Fruit fly (Drosophila melanogaster): ENCODE data around the gene CG46515.
"Not testable (repeated sequence)": the region's sequence is repeated elsewhere in the genome, so short reads cannot be mapped to it uniquely, and the experiment has no call there.

- TF ChIP-seq Gug (GFP tag; IDR thresholded peaks at IDR 0.05); CG11902 (GFP tag; optimal IDR thresholded peaks at IDR 0.05); CG6854 (GFP tag; optimal IDR thresholded peaks at IDR 0.05); salr (GFP tag; optimal IDR thresholded peaks at IDR 0.05); CG16779 (tag; optimal IDR thresholded peaks at IDR 0.05); CG4318 (GFP tag; optimal IDR thresholded peaks at IDR 0.05); CG7368 (GFP tag; optimal IDR thresholded peaks at IDR 0.05); Lpt (GFP tag; optimal IDR thresholded peaks at IDR 0.05); CG6163 (GFP tag; IDR thresholded peaks at IDR 0.05); CG11294 (GFP tag; IDR thresholded peaks at IDR 0.05); Ets96B (tag; optimal IDR thresholded peaks at IDR 0.05); Smox (GFP tag; optimal IDR thresholded peaks at IDR 0.05); acj6 (GFP tag; optimal IDR thresholded peaks at IDR 0.05): not testable (repeated sequence)
Measured at dm6 chrX:22187070-22187469, 14.9 kb upstream of the CG46515 start, which contains the start of gene CG46512.

All from whole organism, prepupa.